Worm (Caenorhabditis elegans): ENCODE results near the gene twnk-1.

- TF ChIP-seq flt-1 (GFP tag; IDR thresholded peaks at IDR 0.05) (no peak), cog-1 (tag; optimal IDR thresholded peaks at IDR 0.05) (no peak), ztf-29 (GFP tag; IDR thresholded peaks at IDR 0.05) (no peak), ref-1 (GFP tag; conservative IDR thresholded peaks at IDR 0.05) (no peak), tab-1 (GFP tag; IDR thresholded peaks at IDR 0.05) (no peak), med-1 (GFP tag; optimal IDR thresholded peaks at IDR 0.05; ENCODE audit: insufficient read depth) (no peak), T22C8.4 (GFP tag; IDR thresholded peaks at IDR 0.05) (no peak), klf-2 (GFP tag; conservative IDR thresholded peaks at IDR 0.05) (no peak)
Observed at ce11 chrX:5803492-5803891, 12.5 kb downstream of the twnk-1 start.
